Fruit fly (Drosophila melanogaster): ENCODE results near the gene SkpC.

Gene SkpC

dm6 chrX:19784875-19785274, 31.0 kb upstream of the SkpC start (continued):
- TF ChIP-seq svp (GFP tag) (no peak), Eip93F (GFP tag; optimal IDR thresholded peaks at IDR 0.05) (no peak), Sox14 (GFP tag; optimal IDR thresholded peaks at IDR 0.05) (peak; percentile 24), Hr4 (GFP tag; optimal IDR thresholded peaks at IDR 0.05) (peak; percentile 43), CG8319 (GFP tag; optimal IDR thresholded peaks at IDR 0.05) (no peak), CG6163 (GFP tag; IDR thresholded peaks at IDR 0.05) (peak; percentile 40; the same call in 1 of the 3 replicates), CG10631 (GFP tag; optimal IDR thresholded peaks at IDR 0.05) (peak; percentile 54), salr (GFP tag; optimal IDR thresholded peaks at IDR 0.05) (no peak), Sox15 (GFP tag; optimal IDR thresholded peaks at IDR 0.05) (no peak), fd59A (GFP tag; optimal IDR thresholded peaks at IDR 0.05) (peak; percentile 24), Ets21C (GFP tag; optimal IDR thresholded peaks at IDR 0.05) (no peak), Hr38 (GFP tag; optimal IDR thresholded peaks at IDR 0.05) (no peak), Ets96B (tag; optimal IDR thresholded peaks at IDR 0.05) (peak; percentile 47), OdsH (GFP tag; optimal IDR thresholded peaks at IDR 0.05) (peak; percentile 25), CG32006 (GFP tag; optimal IDR thresholded peaks at IDR 0.05) (peak; percentile 40), CG6854 (GFP tag; optimal IDR thresholded peaks at IDR 0.05) (no peak), Sox102F (GFP tag; optimal IDR thresholded peaks at IDR 0.05) (no peak), acj6 (GFP tag; optimal IDR thresholded peaks at IDR 0.05) (peak; percentile 4), CG16779 (tag; optimal IDR thresholded peaks at IDR 0.05) (no peak), CG3919 (GFP tag; optimal IDR thresholded peaks at IDR 0.05) (peak; percentile 20), CG11902 (GFP tag; optimal IDR thresholded peaks at IDR 0.05) (no peak), spab (GFP tag; optimal IDR thresholded peaks at IDR 0.05) (peak; percentile 23), CG1621 (tag; optimal IDR thresholded peaks at IDR 0.05) (peak; percentile 6), Gug (GFP tag; IDR thresholded peaks at IDR 0.05) (no peak), CG8119 (GFP tag; IDR thresholded peaks at IDR 0.05) (no peak), CG8632 (GFP tag; optimal IDR thresholded peaks at IDR 0.05) (no peak), CG11294 (GFP tag; IDR thresholded peaks at IDR 0.05) (no peak), Eip75B (GFP tag; optimal IDR thresholded peaks at IDR 0.05) (peak; percentile 49), Hr39 (GFP tag; optimal IDR thresholded peaks at IDR 0.05) (no peak), Met (GFP tag; optimal IDR thresholded peaks at IDR 0.05) (peak; percentile 8), Lpt (GFP tag; optimal IDR thresholded peaks at IDR 0.05) (no peak), Eip78C (GFP tag) (peak; percentile 80), ss (GFP tag; optimal IDR thresholded peaks at IDR 0.05) (no peak)

dm6 chrX:19785403-19785802, 30.5 kb upstream of the SkpC start:
- TF ChIP-seq CG15336 (GFP tag; IDR thresholded peaks at IDR 0.05): no peak
- no peak for TF ChIP-seq dac (GFP tag; optimal IDR thresholded peaks at IDR 0.05)
- no peak for TF ChIP-seq fkh (GFP tag; optimal IDR thresholded peaks at IDR 0.05)
- TF ChIP-seq CG32006 (GFP tag; optimal IDR thresholded peaks at IDR 0.05): no peak
- no peak for TF ChIP-seq Eip75B (GFP tag; optimal IDR thresholded peaks at IDR 0.05)
- TF ChIP-seq topi (GFP tag; optimal IDR thresholded peaks at IDR 0.05): no peak
- TF ChIP-seq CG6854 (GFP tag; optimal IDR thresholded peaks at IDR 0.05): no peak
- no peak for TF ChIP-seq CG6792 (GFP tag; optimal IDR thresholded peaks at IDR 0.05)
- no peak for TF ChIP-seq CG1621 (tag; optimal IDR thresholded peaks at IDR 0.05)
- TF ChIP-seq Met (GFP tag; optimal IDR thresholded peaks at IDR 0.05): no peak
- no peak for TF ChIP-seq Eip78C (GFP tag)
- no peak for TF ChIP-seq eg (GFP tag; IDR thresholded peaks at IDR 0.05)

- TF ChIP-seq CG6808 (GFP tag; optimal IDR thresholded peaks at IDR 0.05) (no peak), CG4318 (GFP tag; optimal IDR thresholded peaks at IDR 0.05) (no peak), ss (GFP tag; optimal IDR thresholded peaks at IDR 0.05) (peak in 1 of 2 experiments; percentile 85)
These were observed 29.0 kb upstream of the SkpC start for dm6 chrX:19786823-19787222.

All from whole organism, prepupa.